Fruit fly (Drosophila melanogaster): Measurements from ENCODE around the gene Patr-1.

Gene Patr-1

DNA sequence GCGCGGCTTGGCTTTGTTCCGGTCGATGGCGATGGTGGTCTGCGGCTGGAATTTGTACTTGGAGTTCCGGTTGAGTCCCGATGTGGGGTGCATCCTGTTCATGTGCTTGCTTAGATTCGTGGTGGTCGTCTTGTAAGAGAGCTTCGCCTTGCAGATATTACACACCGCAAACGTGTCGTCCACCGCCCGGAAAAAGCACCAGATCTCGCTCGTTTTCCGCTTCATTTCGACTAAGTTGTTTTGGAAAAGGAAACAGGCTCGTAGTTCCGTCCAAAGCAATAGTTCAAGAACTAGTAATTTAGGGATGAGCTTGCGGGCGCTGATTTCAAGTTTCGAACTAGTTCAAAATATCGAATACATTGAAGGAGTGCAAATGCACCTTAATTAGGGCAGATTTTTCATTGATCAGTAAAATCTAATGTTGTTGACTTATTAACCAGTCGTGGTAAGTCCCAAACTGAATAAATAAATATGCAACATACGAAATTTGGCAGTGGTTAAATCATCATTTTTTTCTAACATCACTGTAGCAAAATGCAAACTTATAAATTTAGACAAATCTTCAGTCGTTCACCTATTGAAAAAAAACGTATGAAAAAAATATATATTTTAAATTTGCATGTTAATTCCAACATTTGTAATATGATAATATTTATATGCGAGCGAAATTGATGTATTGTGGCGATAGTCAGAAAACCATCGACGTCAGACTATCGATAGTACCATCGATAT lies at the start of gene Patr-1, which contains the start of gene bdwf:
Gene Patr-1 (plus strand): TSS at position 727 of the 732 bp plus-strand sequence.
Gene bdwf (minus strand): TSS at position 299 of the 732 bp plus-strand sequence.
- TF ChIP-seq CG17806 (tag; optimal IDR thresholded peaks at IDR 0.05) (no peak), CG10348 (GFP tag; IDR thresholded peaks at IDR 0.05) (no peak), CG9948 (tag; optimal IDR thresholded peaks at IDR 0.05) (no peak), Pif1B (GFP tag; optimal IDR thresholded peaks at IDR 0.05) (no peak), fd96Ca (GFP tag; IDR thresholded peaks at IDR 0.05) (no peak), CG8159 (tag; optimal IDR thresholded peaks at IDR 0.05) (no peak), Pif1A (GFP tag; optimal IDR thresholded peaks at IDR 0.05) (no peak), CG4496 (GFP tag; IDR thresholded peaks at IDR 0.05) (no peak), CG32121 (GFP tag; IDR thresholded peaks at IDR 0.05) (no peak), gl (tag; optimal IDR thresholded peaks at IDR 0.05) (no peak), rn (GFP tag; IDR thresholded peaks at IDR 0.05) (no peak), Snoo (tag; optimal IDR thresholded peaks at IDR 0.05) (no peak), EcR (GFP tag; optimal IDR thresholded peaks at IDR 0.05) (no peak)

DNA sequence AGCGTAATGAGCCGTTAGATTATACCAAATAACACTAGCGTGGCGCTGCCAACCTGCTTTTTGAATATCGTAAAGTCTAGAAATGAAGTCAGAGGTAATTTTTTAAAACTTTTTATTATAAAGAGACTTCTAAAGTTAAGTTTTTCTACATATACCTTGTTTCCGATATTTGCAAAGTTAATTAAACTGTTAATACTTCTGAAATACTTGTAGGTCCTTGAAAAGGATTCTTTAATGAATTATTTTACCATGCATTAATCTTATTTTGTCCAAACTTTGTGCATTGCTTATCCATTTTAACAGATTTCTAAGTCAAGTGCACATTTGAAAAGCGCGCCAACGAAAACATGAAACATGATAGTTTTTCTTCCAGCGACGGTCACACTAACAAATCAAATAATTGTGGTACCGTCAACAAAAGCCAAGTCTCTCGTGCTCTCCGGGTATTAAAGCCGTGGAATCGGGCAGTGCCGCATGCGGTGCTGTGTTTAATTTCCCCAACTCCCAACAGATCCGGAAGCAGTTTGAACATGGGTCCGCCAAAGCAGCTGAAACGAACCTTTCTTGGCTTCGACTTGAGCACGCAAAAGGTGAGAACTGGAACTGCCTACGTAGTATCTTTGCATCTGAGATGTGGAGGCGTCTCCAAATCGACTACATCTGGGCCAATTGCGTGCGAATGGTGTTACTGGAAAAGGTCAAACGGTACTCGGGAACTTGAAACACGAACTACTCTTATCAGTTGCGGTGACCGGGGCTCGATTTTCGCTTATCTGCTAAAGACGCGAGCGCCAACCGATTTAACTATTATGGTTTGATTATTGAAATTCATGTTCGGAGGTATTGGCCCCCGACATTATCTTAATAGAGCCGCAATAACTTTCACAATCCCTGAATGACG lies 47.1 kb upstream of the Patr-1 start, which contains the start of the genes EMC2A and CG3534:
Gene EMC2A (minus strand): TSS at position 13 of the 901 bp plus-strand sequence.
Gene CG3534 (plus strand): TSS at position 388 of the 901 bp plus-strand sequence.
- TF ChIP-seq CG10348 (GFP tag; IDR thresholded peaks at IDR 0.05), result no peak
- TF ChIP-seq CG9948 (tag; optimal IDR thresholded peaks at IDR 0.05), result peak; percentile 3
- no peak for TF ChIP-seq CG15710 (tag; optimal IDR thresholded peaks at IDR 0.05)
- no peak for TF ChIP-seq Ets98B (GFP tag; IDR thresholded peaks at IDR 0.05)
- TF ChIP-seq fd96Ca (GFP tag; IDR thresholded peaks at IDR 0.05), result no peak
- no peak for TF ChIP-seq CG8301 (tag; optimal IDR thresholded peaks at IDR 0.05)
- no peak for TF ChIP-seq Pif1A (GFP tag; optimal IDR thresholded peaks at IDR 0.05)
- no peak for TF ChIP-seq CG12605 (GFP tag; IDR thresholded peaks at IDR 0.05)
- TF ChIP-seq CG8159 (tag; optimal IDR thresholded peaks at IDR 0.05), result peak; percentile 26
- TF ChIP-seq CG32121 (GFP tag; IDR thresholded peaks at IDR 0.05), result no peak
- no peak for TF ChIP-seq CG17806 (tag; optimal IDR thresholded peaks at IDR 0.05)
- TF ChIP-seq Snoo (tag; optimal IDR thresholded peaks at IDR 0.05), result peak; percentile 26
- 0 out of 3 replicates have a peak, but pooled peaks have one; percentile 9 for TF ChIP-seq CG4496 (GFP tag; IDR thresholded peaks at IDR 0.05)
- no peak for TF ChIP-seq CG14655 (GFP tag; optimal IDR thresholded peaks at IDR 0.05)
- no peak for TF ChIP-seq EcR (GFP tag; optimal IDR thresholded peaks at IDR 0.05)
- no peak for TF ChIP-seq gl (tag; optimal IDR thresholded peaks at IDR 0.05)
- no peak for TF ChIP-seq CG34367 (tag; optimal IDR thresholded peaks at IDR 0.05)
- no peak for TF ChIP-seq D1 (tag; optimal IDR thresholded peaks at IDR 0.05)
- TF ChIP-seq CG13204 (GFP tag; optimal IDR thresholded peaks at IDR 0.05), result no peak
- TF ChIP-seq Pif1B (GFP tag; optimal IDR thresholded peaks at IDR 0.05), result no peak
- TF ChIP-seq rn (GFP tag; IDR thresholded peaks at IDR 0.05), result no peak

DNA sequence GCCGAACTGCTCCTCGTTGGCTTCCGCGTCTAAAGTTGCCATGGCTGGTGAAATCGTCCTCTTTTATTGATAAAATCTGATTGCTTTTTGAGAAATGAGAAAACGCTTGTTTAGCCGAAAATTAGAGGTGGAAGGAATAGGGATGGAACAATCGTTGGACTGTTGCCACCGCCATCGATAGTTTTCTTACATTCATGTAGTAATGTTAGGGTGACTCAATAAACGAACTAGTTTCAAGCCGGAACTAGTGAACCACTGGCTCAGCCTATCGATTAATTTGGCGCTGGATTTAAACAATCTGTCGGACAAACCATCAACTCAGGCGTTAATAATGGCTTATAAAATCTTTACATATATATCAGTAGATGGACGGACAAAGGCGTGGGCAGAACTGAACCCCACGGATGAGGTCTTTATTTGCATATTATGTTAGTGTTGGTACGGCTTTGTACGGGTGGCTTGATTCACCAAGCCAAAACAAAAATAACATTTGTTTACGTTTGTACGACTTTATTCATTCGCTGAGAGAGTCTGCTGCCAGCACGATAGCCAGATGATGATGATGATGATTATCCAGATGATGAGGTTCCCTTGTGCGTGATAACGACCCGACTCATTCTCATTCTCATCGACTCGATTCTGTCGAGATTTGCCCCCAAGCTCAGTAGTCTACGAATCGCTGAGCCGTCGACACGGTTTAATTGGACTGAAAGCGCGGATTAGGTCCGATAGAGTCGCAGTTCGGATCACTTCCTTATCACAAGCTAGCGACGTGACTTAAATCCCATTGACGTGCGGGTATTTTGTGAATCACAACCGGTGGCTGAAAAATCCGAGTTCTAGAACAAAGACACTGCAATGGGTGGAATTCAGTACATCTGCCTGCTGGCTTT lies 40.9 kb upstream of the Patr-1 start, which contains the start of the genes Sf3a1 and Irc:
Gene Sf3a1 (minus strand): TSS at position 138 of the 893 bp plus-strand sequence.
Gene Irc (plus strand): TSS at position 658 of the 893 bp plus-strand sequence.
- TF ChIP-seq CG4496 (GFP tag; IDR thresholded peaks at IDR 0.05) (0 out of 3 replicates have a peak, but pooled peaks have one; percentile 8), gl (tag; optimal IDR thresholded peaks at IDR 0.05) (peak; percentile 35), CG8301 (tag; optimal IDR thresholded peaks at IDR 0.05) (no peak), rn (GFP tag; IDR thresholded peaks at IDR 0.05) (no peak), EcR (GFP tag; optimal IDR thresholded peaks at IDR 0.05) (peak; percentile 82), CG8159 (tag; optimal IDR thresholded peaks at IDR 0.05) (peak; percentile 37)

DNA sequence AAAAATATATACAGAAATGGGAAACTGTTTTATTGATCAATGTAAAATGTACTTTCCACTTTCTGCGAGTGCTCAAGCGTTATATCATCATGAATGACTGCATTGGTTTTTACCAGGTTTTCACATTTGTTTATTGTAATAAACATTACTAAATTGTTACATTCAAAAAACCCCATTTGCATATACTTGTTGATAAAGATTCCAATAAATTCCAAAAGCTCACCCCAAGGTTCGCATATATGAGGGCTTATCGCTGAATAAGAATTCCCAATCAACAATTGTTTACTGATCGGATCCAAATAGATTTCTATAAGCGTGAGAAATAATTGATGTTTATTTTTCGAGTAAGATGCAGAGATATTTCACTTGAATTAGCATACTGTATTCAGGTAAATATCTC lies 39.9 kb upstream of the Patr-1 start:
- TF ChIP-seq CG9948 (tag; optimal IDR thresholded peaks at IDR 0.05) (no peak), fd96Ca (GFP tag; IDR thresholded peaks at IDR 0.05) (no peak), CG32121 (GFP tag; IDR thresholded peaks at IDR 0.05) (no peak), D1 (tag; optimal IDR thresholded peaks at IDR 0.05) (no peak), CG13204 (GFP tag; optimal IDR thresholded peaks at IDR 0.05) (no peak), Ets98B (GFP tag; IDR thresholded peaks at IDR 0.05) (no peak)

DNA sequence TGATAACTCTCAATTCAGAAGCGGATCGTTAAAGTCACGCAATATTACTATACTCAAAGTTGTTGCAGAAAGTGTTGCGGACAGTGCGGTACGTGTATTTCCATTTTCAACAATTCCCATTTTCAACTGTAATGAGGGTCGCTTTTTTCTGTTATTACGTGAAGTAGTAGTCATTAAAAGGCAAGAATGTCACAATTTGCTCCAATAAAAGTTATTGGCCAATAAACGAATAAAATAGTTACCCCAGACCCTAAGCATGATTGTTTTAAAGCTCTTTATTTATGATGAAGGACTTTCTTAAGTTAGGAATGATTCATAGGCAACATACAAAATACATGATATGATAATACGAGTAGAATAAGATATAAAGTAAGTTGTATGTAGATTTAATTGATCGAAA lies 36.0 kb upstream of the Patr-1 start:
- no peak for TF ChIP-seq fd96Ca (GFP tag; IDR thresholded peaks at IDR 0.05)
- TF ChIP-seq gl (tag; optimal IDR thresholded peaks at IDR 0.05), result no peak
- no peak for TF ChIP-seq D1 (tag; optimal IDR thresholded peaks at IDR 0.05)
- no peak for TF ChIP-seq CG12605 (GFP tag; IDR thresholded peaks at IDR 0.05)
- no peak for TF ChIP-seq CG8159 (tag; optimal IDR thresholded peaks at IDR 0.05)
- TF ChIP-seq CG4496 (GFP tag; IDR thresholded peaks at IDR 0.05), result no peak
- no peak for TF ChIP-seq Ets98B (GFP tag; IDR thresholded peaks at IDR 0.05)
- TF ChIP-seq CG9948 (tag; optimal IDR thresholded peaks at IDR 0.05), result no peak
- TF ChIP-seq CG10348 (GFP tag; IDR thresholded peaks at IDR 0.05), result no peak
